Fruit fly (Drosophila melanogaster): ENCODE results near the gene CG8813.

Gene CG8813

DNA sequence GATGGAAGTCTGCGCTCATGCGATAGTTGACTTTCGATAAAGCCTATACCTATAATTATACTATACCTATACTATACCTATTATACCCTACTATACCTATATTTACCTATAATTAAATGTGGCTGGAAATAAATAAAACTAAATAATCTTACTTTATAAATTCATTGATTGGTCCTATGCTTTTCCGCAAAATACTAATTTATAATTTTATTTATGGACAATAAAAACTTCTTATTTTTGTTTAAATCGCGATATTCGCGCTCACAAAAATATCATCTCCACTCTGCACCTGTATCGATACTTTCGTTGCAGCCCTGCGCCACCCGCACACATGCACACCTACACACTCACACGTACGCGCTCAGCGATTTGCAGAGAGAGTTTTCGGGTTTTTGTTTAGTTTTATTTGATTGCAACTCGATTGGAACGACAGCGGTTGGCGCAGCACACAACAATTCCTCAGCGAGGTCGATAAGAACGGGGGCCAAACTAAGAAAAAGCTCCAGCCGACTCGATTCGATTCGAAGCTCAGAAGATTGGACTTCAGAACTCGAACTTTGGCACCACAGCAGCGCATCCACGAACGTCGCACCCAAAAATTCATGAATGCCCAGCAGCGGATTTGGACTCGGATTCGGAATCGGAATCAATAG is 5.2 kb downstream of the CG8813 start, which contains the start of gene CG8814 (continued):
- TF ChIP-seq CG3163 (GFP tag; optimal IDR thresholded peaks at IDR 0.05) (no peak), cg (GFP tag; optimal IDR thresholded peaks at IDR 0.05) (peak; percentile 96), CG13424 (tag; optimal IDR thresholded peaks at IDR 0.05) (peak; percentile 76), grn (GFP tag; optimal IDR thresholded peaks at IDR 0.05) (peak; percentile 11), hb (GFP tag; IDR thresholded peaks at IDR 0.05; ENCODE audit: partially characterized antibody) (peak; percentile 81), CG7271 (tag; optimal IDR thresholded peaks at IDR 0.05) (no peak), ase (GFP tag; IDR thresholded peaks at IDR 0.05) (no peak; the same call in 2 of the 3 replicates), CG9727 (GFP tag; optimal IDR thresholded peaks at IDR 0.05) (peak; percentile 79), CG14014 (GFP tag; IDR thresholded peaks at IDR 0.05) (peak; percentile 70), HLHmδ (GFP tag; optimal IDR thresholded peaks at IDR 0.05) (no peak), dan (GFP tag; IDR thresholded peaks at IDR 0.05) (no peak), trem (tag; optimal IDR thresholded peaks at IDR 0.05) (peak; percentile 66), CG31224 (GFP tag; IDR thresholded peaks at IDR 0.05) (peak; percentile 85), CG11085 (GFP tag; IDR thresholded peaks at IDR 0.05) (peak; percentile 69), Dip3 (GFP tag; optimal IDR thresholded peaks at IDR 0.05) (peak; percentile 29), Myb (GFP tag; optimal IDR thresholded peaks at IDR 0.05) (no peak), tna (GFP tag; IDR thresholded peaks at IDR 0.05; ENCODE audit: partially characterized antibody) (peak; percentile 42), Ssrp (tag; optimal IDR thresholded peaks at IDR 0.05) (peak; percentile 55), CG18619 (GFP tag; optimal IDR thresholded peaks at IDR 0.05) (peak; percentile 57), Rx (GFP tag; IDR thresholded peaks at IDR 0.05) (0 out of 2 replicates have a peak, but pooled peaks have one; percentile 43), salm (tag; optimal IDR thresholded peaks at IDR 0.05) (no peak), ttk (GFP tag; IDR thresholded peaks at IDR 0.05) (no peak), zf30C (GFP tag; optimal IDR thresholded peaks at IDR 0.05) (no peak), CG14050 (GFP tag; IDR thresholded peaks at IDR 0.05) (peak; percentile 53; the same call in 2 of the 3 replicates), pum (GFP tag; optimal IDR thresholded peaks at IDR 0.05) (no peak), Chrac-16 (GFP tag; optimal IDR thresholded peaks at IDR 0.05) (peak; percentile 57), Dref (GFP tag; IDR thresholded peaks at IDR 0.05) (peak; percentile 76), dpn (GFP tag; optimal IDR thresholded peaks at IDR 0.05) (peak; percentile 27 to 75), Dad (GFP tag; optimal IDR thresholded peaks at IDR 0.05) (no peak), CG2875 (GFP tag; optimal IDR thresholded peaks at IDR 0.05) (no peak), CG12219 (GFP tag; optimal IDR thresholded peaks at IDR 0.05) (no peak), CG11560 (tag; IDR thresholded peaks at IDR 0.05) (peak; percentile 67; the same call in 1 of the 3 replicates), sisA (GFP tag; IDR thresholded peaks at IDR 0.05) (peak; percentile 63), CG9817 (tag; optimal IDR thresholded peaks at IDR 0.05) (peak; percentile 65), CG10565 (GFP tag; optimal IDR thresholded peaks at IDR 0.05) (no peak), Bdp1 (GFP tag; optimal IDR thresholded peaks at IDR 0.05) (no peak), Dek (tag; optimal IDR thresholded peaks at IDR 0.05) (peak; percentile 75), dmrt11E (tag; optimal IDR thresholded peaks at IDR 0.05) (peak; percentile 51), Kr (GFP tag; optimal IDR thresholded peaks at IDR 0.05) (no peak), CG13123 (GFP tag; optimal IDR thresholded peaks at IDR 0.05) (peak; percentile 37), Hmx (GFP tag; optimal IDR thresholded peaks at IDR 0.05) (no peak), jumu (GFP tag; optimal IDR thresholded peaks at IDR 0.05) (peak; percentile 43), Hsf (GFP tag; optimal IDR thresholded peaks at IDR 0.05) (peak; percentile 37), CG42726 (GFP tag; IDR thresholded peaks at IDR 0.05; ENCODE audit: partially characterized antibody) (0 out of 2 replicates have a peak, but pooled peaks have one; percentile 14), BtbVII (GFP tag; optimal IDR thresholded peaks at IDR 0.05) (no peak), phol (tag; optimal IDR thresholded peaks at IDR 0.05) (peak; percentile 88), CG4404 (GFP tag; IDR thresholded peaks at IDR 0.05) (peak; percentile 80), Atf6 (GFP tag; IDR thresholded peaks at IDR 0.05) (peak; percentile 56; the same call in 1 of the 2 replicates), CG15696 (tag; optimal IDR thresholded peaks at IDR 0.05) (peak; percentile 74), org-1 (GFP tag; optimal IDR thresholded peaks at IDR 0.05) (no peak)
